Fruit fly (Drosophila melanogaster): ENCODE data around the gene CG46025.

- no peak for TF ChIP-seq Mnt (GFP tag; optimal IDR thresholded peaks at IDR 0.05)
- TF ChIP-seq bab1 (GFP tag; optimal IDR thresholded peaks at IDR 0.05) = no peak
- no peak for TF ChIP-seq cnc (optimal IDR thresholded peaks at IDR 0.05)
- no peak for TF ChIP-seq cic (GFP tag; optimal IDR thresholded peaks at IDR 0.05)
- TF ChIP-seq CG12768 (GFP tag; optimal IDR thresholded peaks at IDR 0.05) = no peak
- no peak for TF ChIP-seq CG5204 (GFP tag; optimal IDR thresholded peaks at IDR 0.05)
- no peak for TF ChIP-seq CG7101 (tag; optimal IDR thresholded peaks at IDR 0.05)
- no peak for TF ChIP-seq CG14711 (tag; optimal IDR thresholded peaks at IDR 0.05)
- no peak for TF ChIP-seq toe (GFP tag; optimal IDR thresholded peaks at IDR 0.05)
- TF ChIP-seq kay (GFP tag; ENCODE audit: borderline replicate concordance) = no peak
- TF ChIP-seq CG7045 (GFP tag; optimal IDR thresholded peaks at IDR 0.05) = no peak
- no peak for TF ChIP-seq CG11617 (GFP tag; optimal IDR thresholded peaks at IDR 0.05)
- TF ChIP-seq CG1620 (GFP tag; optimal IDR thresholded peaks at IDR 0.05) = no peak
- TF ChIP-seq tj (GFP tag; optimal IDR thresholded peaks at IDR 0.05) = no peak
Observed at dm6 chr2L:7744739-7745138, 9.2 kb upstream of the CG46025 start, which contains the start of gene CG7214.

Measured in whole organism, adult.